Fruit fly (Drosophila melanogaster) whole organism, embryonic: ENCODE measurements around the gene Pebp1.
A peak's percentile ranks its signal among the peaks of the same experiment; 100 is the strongest.

Experiments used
- Aef1 ChIP-seq: fragments of 200-800 bp; sonication (Bioruptor generic); IDR thresholded peaks from 3 replicates; pipeline ENCODE4 v1.3.6; 2022; ENCODE audit warnings: missing biosample characterization, missing genetic modification characterization
- Antp ChIP-seq: fragments of 200-800 bp; sonication (Bioruptor generic); optimal IDR thresholded peaks from 3 replicates; lab custom pipeline; 2016; ENCODE audit warnings: missing biosample characterization, missing genetic modification characterization
- Atf3 ChIP-seq: fragments of 200-800 bp; sonication (Bioruptor generic); optimal IDR thresholded peaks from 3 replicates; lab custom pipeline; 2016; ENCODE audit warnings: missing biosample characterization, missing genetic modification characterization
- Bgb ChIP-seq: fragments of 200-800 bp; sonication (Bioruptor generic); IDR thresholded peaks from 2 replicates; pipeline ENCODE4 v1.3.6; 2022; ENCODE audit warnings: missing biosample characterization, missing genetic modification characterization; ENCODE audit not compliant: partially characterized antibody
- CG13624 ChIP-seq: fragments of 200-800 bp; sonication (Bioruptor generic); optimal IDR thresholded peaks from 2 replicates; lab custom pipeline; 2016; ENCODE audit warnings: missing biosample characterization, missing genetic modification characterization
- CG14014 ChIP-seq: fragments of 200-800 bp; sonication (Bioruptor generic); IDR thresholded peaks from 2 replicates; pipeline ENCODE4 v1.3.6; 2022; ENCODE audit warnings: missing biosample characterization, missing genetic modification characterization
- CG14441 ChIP-seq: fragments of 200-800 bp; sonication (Bioruptor generic); IDR thresholded peaks from 2 replicates; pipeline ENCODE4 v1.3.6; 2022; ENCODE audit warnings: missing biosample characterization, missing genetic modification characterization
- CG17385 ChIP-seq: fragments of 200-800 bp; sonication (Bioruptor generic); optimal IDR thresholded peaks from 3 replicates; lab custom pipeline; 2018; ENCODE audit warnings: missing biosample characterization, mild to moderate bottlenecking, missing genetic modification characterization
- CG17829 ChIP-seq: fragments of 200-800 bp; optimal IDR thresholded peaks from 2 replicates; lab custom pipeline; 2019; ENCODE audit warnings: missing biosample characterization, mild to moderate bottlenecking, missing genetic modification characterization, moderate library complexity
- CG18476 ChIP-seq: fragments of 200-800 bp; sonication (Bioruptor generic); optimal IDR thresholded peaks from 2 replicates; lab custom pipeline; 2016; ENCODE audit warnings: missing biosample characterization, mild to moderate bottlenecking, missing genetic modification characterization
- CG2129 ChIP-seq: fragments of 200-800 bp; sonication (Bioruptor generic); IDR thresholded peaks from 2 replicates; pipeline ENCODE4 v1.3.6; 2022; ENCODE audit warnings: missing biosample characterization, missing genetic modification characterization; ENCODE audit not compliant: partially characterized antibody
- CG30431 ChIP-seq: fragments of 200-800 bp; sonication (Bioruptor generic); optimal IDR thresholded peaks from 2 replicates; lab custom pipeline; 2017; ENCODE audit warnings: missing biosample characterization, missing genetic modification characterization
- CG31365 ChIP-seq: fragments of 200-800 bp; sonication (Bioruptor generic); optimal IDR thresholded peaks from 2 replicates; lab custom pipeline; 2018; ENCODE audit warnings: missing biosample characterization, mild to moderate bottlenecking, missing genetic modification characterization
- CG33213 ChIP-seq: fragments of 200-800 bp; sonication (Bioruptor generic); optimal IDR thresholded peaks from 3 replicates; lab custom pipeline; 2016; ENCODE audit warnings: missing biosample characterization, missing genetic modification characterization
- CG3726 ChIP-seq: fragments of 200-800 bp; sonication (Bioruptor generic); IDR thresholded peaks from 3 replicates; pipeline ENCODE4, ENCODE4 v1.3.6; 2022; ENCODE audit warnings: missing biosample characterization, missing genetic modification characterization
- CG4404 ChIP-seq: fragments of 200-800 bp; sonication (Bioruptor generic); IDR thresholded peaks from 2 replicates; pipeline ENCODE4 v1.3.6; 2022; ENCODE audit warnings: missing biosample characterization, missing genetic modification characterization
- CG4424 ChIP-seq: fragments of 200-800 bp; sonication (Bioruptor generic); optimal IDR thresholded peaks from 3 replicates; lab custom pipeline; 2016; ENCODE audit warnings: missing biosample characterization, missing genetic modification characterization
- CG6689 ChIP-seq: fragments of 200-800 bp; sonication (Bioruptor generic); IDR thresholded peaks from 2 replicates; pipeline ENCODE4 v1.3.6; 2022; ENCODE audit warnings: missing biosample characterization, missing genetic modification characterization
- Dip3 ChIP-seq: fragments of 200-800 bp; sonication (Bioruptor generic); optimal IDR thresholded peaks from 3 replicates; lab custom pipeline; 2016; ENCODE audit warnings: missing biosample characterization, missing genetic modification characterization
- Ets97D ChIP-seq: fragments of 200-800 bp; sonication (Bioruptor generic); optimal IDR thresholded peaks from 3 replicates; lab custom pipeline; 2016; ENCODE audit warnings: missing biosample characterization, missing genetic modification characterization
- HLH4C ChIP-seq: fragments of 200-800 bp; sonication (Bioruptor generic); IDR thresholded peaks from 3 replicates; pipeline ENCODE4 v1.3.6; 2022; ENCODE audit warnings: missing biosample characterization, missing genetic modification characterization; ENCODE audit not compliant: partially characterized antibody
- Hr3 ChIP-seq: fragments of 200-800 bp; sonication (Bioruptor generic); optimal IDR thresholded peaks from 3 replicates; lab custom pipeline; 2016; ENCODE audit warnings: missing biosample characterization, missing genetic modification characterization
- Hsf ChIP-seq: fragments of 200-800 bp; sonication (Bioruptor generic); optimal IDR thresholded peaks from 3 replicates; lab custom pipeline; 2016; ENCODE audit warnings: missing biosample characterization, missing genetic modification characterization
- Meics ChIP-seq: fragments of 200-800 bp; sonication (Bioruptor generic); optimal IDR thresholded peaks from 2 replicates; lab custom pipeline; 2017; ENCODE audit warnings: missing biosample characterization, mild to moderate bottlenecking, missing genetic modification characterization
- NfI ChIP-seq: fragments of 200-800 bp; sonication (Bioruptor generic); optimal IDR thresholded peaks from 3 replicates; lab custom pipeline; 2018; ENCODE audit warnings: missing biosample characterization, mild to moderate bottlenecking, missing genetic modification characterization, moderate library complexity
- PHDP ChIP-seq: fragments of 200-800 bp; sonication (Bioruptor generic); optimal IDR thresholded peaks from 3 replicates; lab custom pipeline; 2018; ENCODE audit warnings: missing biosample characterization, mild to moderate bottlenecking, missing genetic modification characterization, moderate library complexity
- Pdp1 ChIP-seq, 2 experiments: fragments of 200-800 bp; sonication (Bioruptor generic); optimal IDR thresholded peaks; 3 replicates each; lab custom pipeline; 2016; ENCODE audit warnings: missing biosample characterization in 2 of 2, missing genetic modification characterization in 2 of 2, mild to moderate bottlenecking in 1 of 2, moderate library complexity in 1 of 2
- Rfx ChIP-seq: fragments of 200-800 bp; sonication (Bioruptor generic); IDR thresholded peaks from 2 replicates; pipeline ENCODE4 v1.3.6; 2022; ENCODE audit warnings: missing biosample characterization, missing genetic modification characterization
- Sry-β ChIP-seq: fragments of 200-800 bp; sonication (Bioruptor generic); optimal IDR thresholded peaks from 2 replicates; lab custom pipeline; 2018; ENCODE audit warnings: missing biosample characterization, mild to moderate bottlenecking, missing genetic modification characterization, moderate library complexity
- Stat92E ChIP-seq, 3 experiments: fragments of >200 bp in 2 of 3; fragments of 200-800 bp in 1 of 3; sonication (Bioruptor generic) in 1 of 3; optimal IDR thresholded peaks; 2 replicates each; lab custom pipeline; 2017 to 2019; ENCODE audit warnings: missing biosample characterization in 3 of 3, missing genetic modification characterization in 3 of 3, mild to moderate bottlenecking in 1 of 3, moderate library complexity in 1 of 3
- al ChIP-seq: fragments of 200-800 bp; sonication (Bioruptor generic); IDR thresholded peaks from 2 replicates; pipeline ENCODE4 v1.3.6; 2022; ENCODE audit warnings: missing biosample characterization, missing genetic modification characterization
- amos ChIP-seq: fragments of 200-800 bp; sonication (Bioruptor generic); IDR thresholded peaks from 2 replicates; pipeline ENCODE4 v1.3.6; 2022; ENCODE audit warnings: missing biosample characterization, missing genetic modification characterization; ENCODE audit not compliant: partially characterized antibody
- cwo ChIP-seq: fragments of 200-800 bp; sonication (Bioruptor generic); optimal IDR thresholded peaks from 3 replicates; lab custom pipeline; 2017; ENCODE audit warnings: missing biosample characterization, missing genetic modification characterization, mild to moderate bottlenecking, moderate library complexity, missing genetic modification reagents
- dati ChIP-seq: fragments of 200-800 bp; sonication (Bioruptor generic); IDR thresholded peaks from 2 replicates; pipeline ENCODE4 v1.3.6; 2022; ENCODE audit warnings: missing biosample characterization, missing genetic modification characterization
- dpn ChIP-seq, 2 experiments: fragments of 200-800 bp; sonication (Bioruptor generic); optimal IDR thresholded peaks; 3 replicates each; lab custom pipeline; 2016; ENCODE audit warnings: missing biosample characterization in 2 of 2, missing genetic modification characterization in 2 of 2
- ems ChIP-seq: fragments of 200-800 bp; sonication (Bioruptor generic); optimal IDR thresholded peaks from 3 replicates; lab custom pipeline; 2016; ENCODE audit warnings: missing biosample characterization, missing genetic modification characterization
- gsb ChIP-seq: fragments of 200-800 bp; sonication (Bioruptor generic); IDR thresholded peaks from 2 replicates; pipeline ENCODE4 v1.3.6; 2022; ENCODE audit warnings: missing biosample characterization, missing genetic modification characterization
- gt ChIP-seq: fragments of 200-800 bp; sonication (Bioruptor generic); IDR thresholded peaks from 2 replicates; pipeline ENCODE4 v1.3.6; 2022; ENCODE audit warnings: missing biosample characterization, missing genetic modification characterization
- lilli ChIP-seq: fragments of 200-800 bp; sonication (Bioruptor generic); optimal IDR thresholded peaks from 3 replicates; lab custom pipeline; 2016; ENCODE audit warnings: missing biosample characterization, missing genetic modification characterization
- maf-S ChIP-seq: fragments of 200-800 bp; sonication (Bioruptor generic); optimal IDR thresholded peaks from 2 replicates; lab custom pipeline; 2016; ENCODE audit warnings: missing biosample characterization, missing genetic modification characterization
- nmo ChIP-seq: fragments of 200-800 bp; sonication (Bioruptor generic); optimal IDR thresholded peaks from 2 replicates; lab custom pipeline; 2018; ENCODE audit warnings: missing biosample characterization, mild to moderate bottlenecking, missing genetic modification characterization, moderate library complexity
- pzg ChIP-seq: fragments of 200-800 bp; sonication (Bioruptor generic); optimal IDR thresholded peaks from 3 replicates; lab custom pipeline; 2018; ENCODE audit warnings: missing biosample characterization, mild to moderate bottlenecking, missing genetic modification characterization, moderate library complexity
- ranshi ChIP-seq: fragments of 200-800 bp; sonication (Bioruptor generic); IDR thresholded peaks from 2 replicates; pipeline ENCODE4 v1.3.6; 2022; ENCODE audit warnings: missing biosample characterization, missing genetic modification characterization
- sima ChIP-seq: fragments of 200-800 bp; sonication (Bioruptor generic); optimal IDR thresholded peaks from 2 replicates; lab custom pipeline; 2016; ENCODE audit warnings: missing biosample characterization, missing genetic modification characterization
- sob ChIP-seq: fragments of 200-800 bp; sonication (Bioruptor generic); IDR thresholded peaks from 2 replicates; pipeline ENCODE4 v1.3.6; 2022; ENCODE audit warnings: missing biosample characterization, missing genetic modification characterization
- tin ChIP-seq: fragments of 200-800 bp; sonication (Bioruptor generic); optimal IDR thresholded peaks from 3 replicates; lab custom pipeline; 2016; ENCODE audit warnings: missing biosample characterization, missing genetic modification characterization
- twi ChIP-seq: fragments of 200-800 bp; optimal IDR thresholded peaks from 2 replicates; lab custom pipeline; 2019; ENCODE audit warnings: missing biosample characterization, mild to moderate bottlenecking, missing genetic modification characterization, moderate library complexity
- wdn ChIP-seq: fragments of 200-800 bp; sonication (Bioruptor generic); IDR thresholded peaks from 2 replicates; pipeline ENCODE4 v1.3.6; 2022; ENCODE audit warnings: missing biosample characterization, missing genetic modification characterization
- zfh1 ChIP-seq: fragments of 200-800 bp; sonication (Bioruptor generic); IDR thresholded peaks from 3 replicates; pipeline ENCODE4 v1.3.6; 2022; ENCODE audit warnings: missing biosample characterization, missing genetic modification characterization

The Pebp1 gene

DNA sequence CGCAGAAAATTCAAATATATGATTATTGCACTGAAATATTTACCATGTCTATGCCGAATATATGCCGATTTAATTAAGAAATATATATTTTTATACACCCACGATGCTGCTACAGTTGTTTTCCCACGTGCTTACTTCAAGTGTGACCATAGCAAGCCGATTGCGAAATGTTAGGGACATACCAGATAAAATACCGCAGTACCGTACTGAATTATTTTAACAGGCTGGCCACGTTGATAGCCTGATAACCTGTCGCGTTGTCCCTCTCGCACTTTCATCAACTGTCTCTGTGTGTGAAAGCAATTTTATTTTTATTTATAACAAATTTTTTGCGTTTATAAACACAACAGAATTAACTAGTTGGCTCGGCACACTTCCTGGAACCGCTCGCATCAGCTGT is 44.9 kb upstream of the Pebp1 start, which contains the start of the genes Nop56 and mats (continued):
- TF ChIP-seq Aef1 (no peak), Ets97D (peak; percentile 83), HLH4C (GFP tag; lab: Robert Waterston, UW) (no peak), Sry-β (GFP tag; lab: Kevin White, UChicago) (no peak), cwo (GFP tag; lab: Kevin White, UChicago) (peak; percentile 63), CG31365 (no peak), amos (GFP tag; lab: Robert Waterston, UW) (peak; percentile 13; the same call in 1 of the 2 replicates), CG30431 (GFP tag; lab: Kevin White, UChicago) (no peak), Stat92E (GFP tag; optimal IDR thresholded peaks at IDR 0.05; lab: Kevin White, UChicago) (peak in 1 of 3 experiments; percentile 78), Bgb (GFP tag; lab: Robert Waterston, UW) (peak; percentile 42; the same call in 1 of the 2 replicates), CG33213 (GFP tag; lab: Kevin White, UChicago) (peak; percentile 6)
- TF ChIP-seq, all 482 proteins: peak for 112

- TF ChIP-seq Pdp1 (GFP tag; optimal IDR thresholded peaks at IDR 0.05; lab: Kevin White, UChicago): peak; percentile 67 to 75
- TF ChIP-seq CG17829 (tag; lab: Kevin White, UChicago): peak; percentile 41
- peak; percentile 23 for TF ChIP-seq Hsf
- TF ChIP-seq sob (GFP tag; lab: Robert Waterston, UW): peak; percentile 72
- peak; percentile 64 for TF ChIP-seq lilli (GFP tag; lab: Kevin White, UChicago)
- TF ChIP-seq NfI: peak; percentile 59
- no peak for TF ChIP-seq Atf3 (GFP tag; lab: Kevin White, UChicago)
- peak; percentile 27 for TF ChIP-seq sima
- TF ChIP-seq twi (tag; lab: Kevin White, UChicago): peak; percentile 24
- TF ChIP-seq CG3726 (GFP tag; lab: Robert Waterston, UW): 0 out of 3 replicates have a peak, but pooled peaks have one; percentile 32
- peak; percentile 64 for TF ChIP-seq CG17385 (GFP tag; lab: Kevin White, UChicago)
- peak; percentile 6 for TF ChIP-seq CG13624 (GFP tag; lab: Kevin White, UChicago)
- no peak for TF ChIP-seq CG2129 (GFP tag; lab: Robert Waterston, UW)
- no peak for TF ChIP-seq amos (GFP tag; lab: Robert Waterston, UW)
- TF ChIP-seq maf-S (GFP tag; lab: Kevin White, UChicago): peak; percentile 44
- peak; percentile 41 for TF ChIP-seq Hr3
- TF ChIP-seq Dip3 (GFP tag; lab: Kevin White, UChicago): peak; percentile 56
- peak; percentile 21; the same call in 1 of the 2 replicates for TF ChIP-seq CG4404 (GFP tag; lab: Robert Waterston, UW)
- TF ChIP-seq pzg (GFP tag; lab: Kevin White, UChicago): no peak
- peak; percentile 61; the same call in 2 of the 3 replicates for TF ChIP-seq zfh1
- TF ChIP-seq dati (GFP tag; lab: Robert Waterston, UW): peak; percentile 39; the same call in 1 of the 2 replicates
- TF ChIP-seq CG6689 (GFP tag; lab: Robert Waterston, UW): peak; percentile 71
- peak; percentile 84 for TF ChIP-seq Rfx (GFP tag; lab: Robert Waterston, UW)
- TF ChIP-seq gt (GFP tag; lab: Robert Waterston, UW): peak; percentile 29; the same call in 1 of the 2 replicates
- TF ChIP-seq wdn (GFP tag; lab: Robert Waterston, UW): peak; percentile 73; the same call in 1 of the 2 replicates
- peak; percentile 83 for TF ChIP-seq CG14014 (GFP tag; lab: Robert Waterston, UW)
- TF ChIP-seq al (GFP tag; lab: Robert Waterston, UW): peak; percentile 64
- TF ChIP-seq CG4424 (GFP tag; lab: Kevin White, UChicago): peak; percentile 41
- peak; percentile 62 for TF ChIP-seq Meics (GFP tag; lab: Kevin White, UChicago)
- peak; percentile 66 for TF ChIP-seq Aef1
- peak; percentile 67 for TF ChIP-seq PHDP (tag; lab: Kevin White, UChicago)
- TF ChIP-seq tin (GFP tag; lab: Kevin White, UChicago): peak; percentile 59
- TF ChIP-seq CG18476 (GFP tag; lab: Kevin White, UChicago): peak; percentile 0
- peak; percentile 65 to 81 for TF ChIP-seq dpn (GFP tag; optimal IDR thresholded peaks at IDR 0.05; lab: Kevin White, UChicago)
- TF ChIP-seq gsb (GFP tag; lab: Robert Waterston, UW): peak; percentile 79
- peak; percentile 71 for TF ChIP-seq nmo (GFP tag; lab: Kevin White, UChicago)
- TF ChIP-seq CG14441 (GFP tag; lab: Robert Waterston, UW): peak; percentile 87
- no peak for TF ChIP-seq ems
- peak; percentile 56 for TF ChIP-seq Antp (GFP tag; lab: Kevin White, UChicago)
- peak; percentile 82 for TF ChIP-seq ranshi
Observed at dm6 chr3R:22421618-22422017, 44.2 kb upstream of the Pebp1 start.
